Fruit fly (Drosophila melanogaster): ENCODE results near the gene fkh.

fkh gene

DNA sequence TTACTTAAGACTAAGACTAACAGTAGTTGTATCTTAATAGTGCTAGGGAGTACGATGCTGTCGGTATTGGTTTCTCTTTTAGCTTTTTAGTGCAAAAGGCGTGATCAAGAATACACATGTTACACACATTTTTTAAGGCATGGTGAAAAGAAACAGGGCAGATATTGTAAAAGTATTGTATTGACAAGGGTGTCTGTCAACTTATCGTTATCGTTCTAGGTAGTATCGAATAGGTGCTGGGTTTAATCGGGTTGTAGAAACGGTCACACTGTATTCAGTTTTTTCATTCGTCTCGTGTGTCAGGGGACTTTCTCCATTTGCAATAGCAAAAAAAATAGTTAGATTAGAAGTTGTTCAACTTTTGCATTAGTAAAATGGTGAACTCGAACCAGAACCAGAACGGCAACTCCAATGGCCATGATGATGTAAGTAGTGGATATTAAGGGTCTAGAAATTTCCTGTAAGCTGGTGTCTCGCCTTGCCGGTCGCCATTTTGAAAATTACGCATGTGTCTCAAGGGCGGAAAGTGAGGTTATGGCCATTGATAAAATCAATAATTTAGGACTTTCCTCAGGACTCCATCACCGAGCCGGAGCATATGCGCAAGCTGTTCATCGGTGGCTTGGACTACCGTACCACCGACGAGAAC, 15.2 kb upstream of the fkh start:
- TF ChIP-seq CG32006 (GFP tag; optimal IDR thresholded peaks at IDR 0.05) (no peak), lz (GFP tag; optimal IDR thresholded peaks at IDR 0.05) (peak; percentile 0), salr (GFP tag; optimal IDR thresholded peaks at IDR 0.05) (no peak), cyc (GFP tag; optimal IDR thresholded peaks at IDR 0.05) (no peak), Eip78C (GFP tag) (peak; percentile 52), CG9139 (GFP tag; optimal IDR thresholded peaks at IDR 0.05) (no peak), CG15336 (GFP tag; IDR thresholded peaks at IDR 0.05) (0 out of 2 replicates have a peak, but pooled peaks have one; percentile 30), vri (GFP tag; optimal IDR thresholded peaks at IDR 0.05) (no peak), CG10631 (GFP tag; optimal IDR thresholded peaks at IDR 0.05) (no peak), fkh (GFP tag; optimal IDR thresholded peaks at IDR 0.05) (peak; percentile 91)

DNA sequence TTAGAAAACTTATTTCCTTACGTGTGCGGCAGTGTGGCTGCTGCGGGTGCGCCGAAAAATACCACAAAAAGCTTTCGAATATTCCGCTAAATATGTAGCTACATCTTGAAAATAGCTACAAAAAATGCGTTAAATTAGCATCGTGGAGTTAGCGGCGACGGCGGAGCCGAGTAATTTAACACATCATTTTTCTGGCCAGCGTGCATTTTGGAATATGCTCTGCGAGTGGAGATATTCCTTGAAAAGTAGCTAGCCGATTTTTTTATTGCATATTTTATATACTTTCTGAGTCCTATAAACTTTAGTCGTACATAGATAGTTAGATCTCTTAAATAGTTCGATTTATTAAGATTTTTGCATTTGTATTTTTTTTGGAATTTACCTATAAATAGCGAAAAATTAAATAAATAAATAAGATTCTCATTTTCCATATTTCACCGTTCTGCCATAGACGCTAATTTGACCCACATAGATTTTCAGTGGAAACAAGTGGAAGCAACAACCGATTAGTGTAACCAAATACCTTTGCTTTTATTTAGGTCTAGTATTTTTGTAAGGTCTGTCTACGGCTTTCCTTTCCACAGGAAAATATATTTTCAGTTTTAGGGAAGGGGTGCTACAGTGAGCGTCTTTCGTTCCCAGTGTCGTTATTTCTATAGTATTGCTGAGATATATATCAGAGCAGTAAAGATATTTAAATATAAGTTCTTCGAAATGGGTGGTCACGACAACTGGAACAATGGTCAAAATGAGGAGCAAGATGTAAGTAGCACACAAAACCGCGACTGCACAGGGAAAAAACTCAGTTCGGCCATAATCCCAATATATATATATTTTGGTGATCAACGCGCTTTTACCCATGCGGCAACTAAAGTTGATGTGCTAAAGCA, 14.4 kb upstream of the fkh start, which contains the start of the genes Noa36 and Hrb98DE:
Noa36 (minus strand) TSS at position 51 of the 890 bp plus-strand sequence.
Hrb98DE (plus strand) TSS at position 597 of the 890 bp plus-strand sequence.
- TF ChIP-seq cyc (GFP tag; optimal IDR thresholded peaks at IDR 0.05): peak; percentile 29
- TF ChIP-seq CG3032 (tag; optimal IDR thresholded peaks at IDR 0.05): peak; percentile 36
- TF ChIP-seq CG9139 (GFP tag; optimal IDR thresholded peaks at IDR 0.05): no peak
- peak; percentile 58 for TF ChIP-seq CG31627 (GFP tag; optimal IDR thresholded peaks at IDR 0.05)
- TF ChIP-seq CG11762 (GFP tag; optimal IDR thresholded peaks at IDR 0.05; ENCODE audit: insufficient read depth): no peak
- no peak for TF ChIP-seq CG6792 (GFP tag; optimal IDR thresholded peaks at IDR 0.05)
- no peak for TF ChIP-seq CG1621 (tag; optimal IDR thresholded peaks at IDR 0.05)
- no peak for TF ChIP-seq CG34406 (GFP tag; optimal IDR thresholded peaks at IDR 0.05)
- no peak for TF ChIP-seq CG4318 (GFP tag; optimal IDR thresholded peaks at IDR 0.05)
- peak; percentile 48 for TF ChIP-seq CG10631 (GFP tag; optimal IDR thresholded peaks at IDR 0.05)
- no peak for TF ChIP-seq net (GFP tag; optimal IDR thresholded peaks at IDR 0.05)
- no peak for TF ChIP-seq CG32006 (GFP tag; optimal IDR thresholded peaks at IDR 0.05)
- TF ChIP-seq fd59A (GFP tag; optimal IDR thresholded peaks at IDR 0.05): no peak
- peak; percentile 48 for TF ChIP-seq Ets21C (GFP tag; optimal IDR thresholded peaks at IDR 0.05)
- TF ChIP-seq Lpt (GFP tag; optimal IDR thresholded peaks at IDR 0.05): no peak
- TF ChIP-seq Eip75B (GFP tag; optimal IDR thresholded peaks at IDR 0.05): peak; percentile 32
- peak; percentile 36 for TF ChIP-seq Eip78C (GFP tag)
- TF ChIP-seq fkh (GFP tag; optimal IDR thresholded peaks at IDR 0.05): peak; percentile 18
- peak; percentile 23 for TF ChIP-seq Blimp-1 (GFP tag; optimal IDR thresholded peaks at IDR 0.05)
- TF ChIP-seq CG11294 (GFP tag; IDR thresholded peaks at IDR 0.05): no peak
- no peak for TF ChIP-seq CG8319 (GFP tag; optimal IDR thresholded peaks at IDR 0.05)
- TF ChIP-seq esn (GFP tag; optimal IDR thresholded peaks at IDR 0.05): peak; percentile 34
- TF ChIP-seq Sox14 (GFP tag; optimal IDR thresholded peaks at IDR 0.05): peak; percentile 5
- no peak for TF ChIP-seq CG8119 (GFP tag; IDR thresholded peaks at IDR 0.05)
- TF ChIP-seq vri (GFP tag; optimal IDR thresholded peaks at IDR 0.05): no peak
- peak; percentile 27 for TF ChIP-seq topi (GFP tag; optimal IDR thresholded peaks at IDR 0.05)
- no peak for TF ChIP-seq CG6276 (GFP tag; optimal IDR thresholded peaks at IDR 0.05)
- no peak for TF ChIP-seq CG6163 (GFP tag; IDR thresholded peaks at IDR 0.05)
- TF ChIP-seq Smox (GFP tag; optimal IDR thresholded peaks at IDR 0.05): peak; percentile 39
- TF ChIP-seq lz (GFP tag; optimal IDR thresholded peaks at IDR 0.05): peak; percentile 11
- peak; percentile 27 for TF ChIP-seq OdsH (GFP tag; optimal IDR thresholded peaks at IDR 0.05)
- peak; percentile 45 for TF ChIP-seq Met (GFP tag; optimal IDR thresholded peaks at IDR 0.05)
- TF ChIP-seq CG16779 (tag; optimal IDR thresholded peaks at IDR 0.05): no peak
- TF ChIP-seq Hr39 (GFP tag; optimal IDR thresholded peaks at IDR 0.05): peak; percentile 47
- no peak for TF ChIP-seq Sox102F (GFP tag; optimal IDR thresholded peaks at IDR 0.05)
- peak; percentile 19 for TF ChIP-seq CG6808 (GFP tag; optimal IDR thresholded peaks at IDR 0.05)
- TF ChIP-seq CG15336 (GFP tag; IDR thresholded peaks at IDR 0.05): no peak
- no peak for TF ChIP-seq salr (GFP tag; optimal IDR thresholded peaks at IDR 0.05)
- TF ChIP-seq Hr4 (GFP tag; optimal IDR thresholded peaks at IDR 0.05): no peak
- no peak for TF ChIP-seq dac (GFP tag; optimal IDR thresholded peaks at IDR 0.05)
- peak; percentile 57 for TF ChIP-seq Sox15 (GFP tag; optimal IDR thresholded peaks at IDR 0.05)
- TF ChIP-seq ss (GFP tag; optimal IDR thresholded peaks at IDR 0.05): no peak
- no peak for TF ChIP-seq acj6 (GFP tag; optimal IDR thresholded peaks at IDR 0.05)
- TF ChIP-seq CG11902 (GFP tag; optimal IDR thresholded peaks at IDR 0.05): peak; percentile 41
- TF ChIP-seq Ets96B (tag; optimal IDR thresholded peaks at IDR 0.05): no peak
